Fruit fly (Drosophila melanogaster) whole organism, prepupa: ENCODE data around the gene CG2104.

Experiments used
- Blimp-1 ChIP-seq: fragments of 200-800 bp; sonication (Bioruptor generic); optimal IDR thresholded peaks from 3 replicates; lab custom pipeline; 2017; ENCODE audit warnings: missing biosample characterization, missing genetic modification characterization, mild to moderate bottlenecking, moderate library complexity, missing genetic modification reagents
- CG10631 ChIP-seq: fragments of 200-800 bp; sonication (Bioruptor generic); optimal IDR thresholded peaks from 2 replicates; lab custom pipeline; 2016; ENCODE audit warnings: missing biosample characterization, missing genetic modification characterization
- CG10669 ChIP-seq: fragments of 200-800 bp; sonication (Bioruptor generic); optimal IDR thresholded peaks from 3 replicates; lab custom pipeline; 2018; ENCODE audit warnings: missing biosample characterization, mild to moderate bottlenecking, missing genetic modification characterization, moderate library complexity
- CG11762 ChIP-seq: fragments of 200-800 bp; sonication (Bioruptor generic); optimal IDR thresholded peaks from 3 replicates; lab custom pipeline; 2016; ENCODE audit warnings: missing biosample characterization, missing genetic modification characterization; ENCODE audit not compliant: insufficient read depth
- CG11902 ChIP-seq: fragments of 200-800 bp; sonication (Bioruptor generic); optimal IDR thresholded peaks from 3 replicates; lab custom pipeline; 2016; ENCODE audit warnings: missing biosample characterization, missing genetic modification characterization
- CG15336 ChIP-seq: fragments of 200-800 bp; sonication (Bioruptor generic); IDR thresholded peaks from 2 replicates; pipeline ENCODE4 v1.3.6; 2022; ENCODE audit warnings: missing biosample characterization, missing genetic modification characterization
- CG1621 ChIP-seq: fragments of 200-800 bp; sonication (Bioruptor generic); optimal IDR thresholded peaks from 3 replicates; lab custom pipeline; 2018; ENCODE audit warnings: missing biosample characterization, mild to moderate bottlenecking, missing genetic modification characterization
- CG16779 ChIP-seq: fragments of 200-800 bp; sonication (Bioruptor generic); optimal IDR thresholded peaks from 3 replicates; lab custom pipeline; 2017; ENCODE audit warnings: missing biosample characterization, mild to moderate bottlenecking, missing genetic modification characterization
- CG3032 ChIP-seq: fragments of 200-800 bp; optimal IDR thresholded peaks from 2 replicates; lab custom pipeline; 2019; ENCODE audit warnings: missing biosample characterization, mild to moderate bottlenecking, missing genetic modification characterization, moderate library complexity
- CG31627 ChIP-seq: fragments of 200-800 bp; sonication (Bioruptor generic); optimal IDR thresholded peaks from 3 replicates; lab custom pipeline; 2016; ENCODE audit warnings: missing biosample characterization, missing genetic modification characterization
- CG34406 ChIP-seq: fragments of 200-800 bp; sonication (Bioruptor generic); optimal IDR thresholded peaks from 3 replicates; lab custom pipeline; 2016; ENCODE audit warnings: missing biosample characterization, missing genetic modification characterization
- CG3919 ChIP-seq: fragments of 200-800 bp; sonication (Bioruptor generic); optimal IDR thresholded peaks from 3 replicates; lab custom pipeline; 2016; ENCODE audit warnings: missing biosample characterization, missing genetic modification characterization
- CG6163 ChIP-seq: fragments of 200-800 bp; sonication (Bioruptor generic); IDR thresholded peaks from 3 replicates; pipeline ENCODE4 v1.3.6; 2022; ENCODE audit warnings: missing biosample characterization, missing genetic modification characterization
- CG6792 ChIP-seq: fragments of 200-800 bp; sonication (Bioruptor generic); optimal IDR thresholded peaks from 3 replicates; lab custom pipeline; 2016; ENCODE audit warnings: missing biosample characterization, missing genetic modification characterization
- CG6808 ChIP-seq: fragments of 200-800 bp; sonication (Bioruptor generic); optimal IDR thresholded peaks from 3 replicates; lab custom pipeline; 2017; ENCODE audit warnings: missing biosample characterization, missing genetic modification characterization, mild to moderate bottlenecking, moderate library complexity, missing genetic modification reagents
- CG6854 ChIP-seq: fragments of 200-800 bp; sonication (Bioruptor generic); optimal IDR thresholded peaks from 2 replicates; lab custom pipeline; 2017; ENCODE audit warnings: missing biosample characterization, mild to moderate bottlenecking, missing genetic modification characterization
- CG8319 ChIP-seq: fragments of 200-800 bp; sonication (Bioruptor generic); optimal IDR thresholded peaks from 3 replicates; lab custom pipeline; 2016; ENCODE audit warnings: missing biosample characterization, missing genetic modification characterization
- CG8632 ChIP-seq: fragments of 200-800 bp; sonication (Bioruptor generic); optimal IDR thresholded peaks from 3 replicates; lab custom pipeline; 2016; ENCODE audit warnings: missing biosample characterization, missing genetic modification characterization
- CG9139 ChIP-seq: fragments of 200-800 bp; sonication (Bioruptor generic); optimal IDR thresholded peaks from 3 replicates; lab custom pipeline; 2017; ENCODE audit warnings: missing biosample characterization, mild to moderate bottlenecking, missing genetic modification characterization
- Eip75B ChIP-seq: fragments of 200-800 bp; sonication (Bioruptor generic); optimal IDR thresholded peaks from 3 replicates; lab custom pipeline; 2016; ENCODE audit warnings: missing biosample characterization, missing genetic modification characterization
- Eip78C ChIP-seq: fragments of 200-800 bp; sonication (Bioruptor generic); peaks from one replicate; lab custom pipeline; 2016; ENCODE audit warnings: missing biosample characterization, missing genetic modification characterization
- Eip93F ChIP-seq: fragments of 200-800 bp; sonication (Bioruptor generic); optimal IDR thresholded peaks from 2 replicates; lab custom pipeline; 2016; ENCODE audit warnings: missing biosample characterization, mild to moderate bottlenecking, missing genetic modification characterization
- Ets96B ChIP-seq: fragments of 200-800 bp; optimal IDR thresholded peaks from 2 replicates; lab custom pipeline; 2019; ENCODE audit warnings: missing biosample characterization, mild to moderate bottlenecking, missing genetic modification characterization, moderate library complexity
- Gug ChIP-seq: fragments of 200-800 bp; sonication (Bioruptor generic); IDR thresholded peaks from 2 replicates; pipeline ENCODE4 v1.3.6; 2022; ENCODE audit warnings: missing biosample characterization, missing genetic modification characterization
- Hr38 ChIP-seq: sonication (Bioruptor generic); optimal IDR thresholded peaks from 2 replicates; lab custom pipeline; 2016; ENCODE audit warnings: missing biosample characterization, missing genetic modification characterization
- Hr39 ChIP-seq: fragments of 200-800 bp; sonication (Bioruptor generic); optimal IDR thresholded peaks from 2 replicates; lab custom pipeline; 2016; ENCODE audit warnings: missing biosample characterization, missing genetic modification characterization
- Hr4 ChIP-seq: fragments of 200-800 bp; sonication (Bioruptor generic); optimal IDR thresholded peaks from 3 replicates; lab custom pipeline; 2016; ENCODE audit warnings: missing biosample characterization, missing genetic modification characterization
- Lpt ChIP-seq: fragments of 200-800 bp; sonication (Bioruptor generic); optimal IDR thresholded peaks from 3 replicates; lab custom pipeline; 2016; ENCODE audit warnings: missing biosample characterization, missing genetic modification characterization
- Met ChIP-seq: fragments of 200-800 bp; sonication (Bioruptor generic); optimal IDR thresholded peaks from 3 replicates; lab custom pipeline; 2016; ENCODE audit warnings: missing biosample characterization, missing genetic modification characterization
- OdsH ChIP-seq: fragments of 200-800 bp; sonication (Bioruptor generic); optimal IDR thresholded peaks from 3 replicates; lab custom pipeline; 2016; ENCODE audit warnings: missing biosample characterization, missing genetic modification characterization
- Smox ChIP-seq: fragments of 200-800 bp; sonication (Bioruptor generic); optimal IDR thresholded peaks from 3 replicates; lab custom pipeline; 2016; ENCODE audit warnings: missing biosample characterization, missing genetic modification characterization
- Sox102F ChIP-seq: fragments of 200-800 bp; sonication (Bioruptor generic); optimal IDR thresholded peaks from 2 replicates; lab custom pipeline; 2016; ENCODE audit warnings: missing biosample characterization, mild to moderate bottlenecking, missing genetic modification characterization
- Sox14 ChIP-seq: fragments of 200-800 bp; sonication (Bioruptor generic); optimal IDR thresholded peaks from 3 replicates; lab custom pipeline; 2016; ENCODE audit warnings: missing biosample characterization, missing genetic modification characterization
- Sox15 ChIP-seq: fragments of 200-800 bp; sonication (Bioruptor generic); optimal IDR thresholded peaks from 3 replicates; lab custom pipeline; 2016; ENCODE audit warnings: missing biosample characterization, missing genetic modification characterization
- achi ChIP-seq: fragments of 200-800 bp; sonication (Bioruptor generic); optimal IDR thresholded peaks from 3 replicates; lab custom pipeline; 2016; ENCODE audit warnings: missing biosample characterization, missing genetic modification characterization
- acj6 ChIP-seq: fragments of 200-800 bp; sonication (Bioruptor generic); optimal IDR thresholded peaks from 3 replicates; lab custom pipeline; 2016; ENCODE audit warnings: missing biosample characterization, missing genetic modification characterization
- cyc ChIP-seq: fragments of 200-800 bp; sonication (Bioruptor generic); optimal IDR thresholded peaks from 3 replicates; lab custom pipeline; 2016; ENCODE audit warnings: missing biosample characterization, missing genetic modification characterization
- dac ChIP-seq: fragments of 200-800 bp; sonication (Bioruptor generic); optimal IDR thresholded peaks from 2 replicates; lab custom pipeline; 2017; ENCODE audit warnings: missing biosample characterization, mild to moderate bottlenecking, missing genetic modification characterization
- eg ChIP-seq: fragments of 200-800 bp; sonication (Bioruptor generic); IDR thresholded peaks from 3 replicates; pipeline ENCODE4 v1.3.6; 2022; ENCODE audit warnings: missing biosample characterization, missing genetic modification characterization
- esn ChIP-seq: fragments of 200-800 bp; sonication (Bioruptor generic); optimal IDR thresholded peaks from 2 replicates; lab custom pipeline; 2016; ENCODE audit warnings: missing biosample characterization, mild to moderate bottlenecking, missing genetic modification characterization, moderate library complexity
- fd59A ChIP-seq: fragments of 200-800 bp; sonication (Bioruptor generic); optimal IDR thresholded peaks from 2 replicates; lab custom pipeline; 2017; ENCODE audit warnings: missing biosample characterization, mild to moderate bottlenecking, missing genetic modification characterization, missing genetic modification reagents
- fd85E ChIP-seq: fragments of 200-800 bp; sonication (Bioruptor generic); optimal IDR thresholded peaks from 3 replicates; lab custom pipeline; 2016; ENCODE audit warnings: missing biosample characterization, missing genetic modification characterization
- fkh ChIP-seq: fragments of 200-800 bp; sonication (Bioruptor generic); optimal IDR thresholded peaks from 3 replicates; lab custom pipeline; 2017; ENCODE audit warnings: missing biosample characterization, mild to moderate bottlenecking, missing genetic modification characterization, moderate library complexity
- net ChIP-seq: fragments of 200-800 bp; sonication (Bioruptor generic); optimal IDR thresholded peaks from 3 replicates; lab custom pipeline; 2016; ENCODE audit warnings: missing biosample characterization, missing genetic modification characterization
- salr ChIP-seq, 2 experiments: fragments of 200-800 bp; sonication (Bioruptor generic); optimal IDR thresholded peaks; 3 replicates each; lab custom pipeline; 2016 to 2018; ENCODE audit warnings: missing biosample characterization in 2 of 2, missing genetic modification characterization in 2 of 2, mild to moderate bottlenecking in 1 of 2
- ss ChIP-seq, 2 experiments: fragments of 200-800 bp; sonication (Bioruptor generic); optimal IDR thresholded peaks; 2 replicates in 1 of 2; 3 replicates in 1 of 2; lab custom pipeline; 2017 to 2018; ENCODE audit warnings: mild to moderate bottlenecking in 2 of 2, missing biosample characterization in 2 of 2, missing genetic modification characterization in 2 of 2, moderate library complexity in 1 of 2
- svp ChIP-seq: fragments of 200-800 bp; sonication (Bioruptor generic); peaks from one replicate; lab custom pipeline; 2016; ENCODE audit warnings: missing biosample characterization, missing genetic modification characterization
- topi ChIP-seq: fragments of 200-800 bp; sonication (Bioruptor generic); optimal IDR thresholded peaks from 3 replicates; lab custom pipeline; 2016; ENCODE audit warnings: missing biosample characterization, missing genetic modification characterization

The CG2104 gene

dm6 chr3R:5684550-5685118 is 8.5 kb downstream of the CG2104 start:
- TF ChIP-seq ss (GFP tag; optimal IDR thresholded peaks at IDR 0.05; lab: Kevin White, UChicago), result peak in 1 of 2 experiments; percentile 12
- no peak for TF ChIP-seq CG3032
- TF ChIP-seq Eip78C (GFP tag; lab: Kevin White, UChicago), result peak; percentile 60
- TF ChIP-seq CG11762 (GFP tag; lab: Kevin White, UChicago), result no peak
- TF ChIP-seq, all 60 proteins: peak for 2

dm6 chr3R:5682921-5683748 is 10.0 kb downstream of the CG2104 start:
- TF ChIP-seq CG9139 (GFP tag; lab: Kevin White, UChicago) (no peak), Sox102F (no peak), Sox14 (GFP tag; lab: Kevin White, UChicago) (peak; percentile 67), CG15336 (GFP tag; lab: Robert Waterston, UW) (peak; percentile 93), CG8319 (GFP tag; lab: Kevin White, UChicago) (no peak), CG31627 (GFP tag; lab: Kevin White, UChicago) (peak; percentile 7), CG6792 (no peak), CG16779 (tag; lab: Kevin White, UChicago) (peak; percentile 61), CG6163 (GFP tag; lab: Robert Waterston, UW) (peak; percentile 75), CG3919 (GFP tag; lab: Kevin White, UChicago) (peak; percentile 75), CG8632 (GFP tag; lab: Kevin White, UChicago) (no peak), fd59A (GFP tag; lab: Kevin White, UChicago) (no peak), Blimp-1 (GFP tag; lab: Kevin White, UChicago) (no peak), Gug (GFP tag; lab: Robert Waterston, UW) (peak; percentile 55), net (GFP tag; lab: Kevin White, UChicago) (peak; percentile 67), CG6854 (no peak), cyc (no peak), CG3032 (no peak), Eip78C (GFP tag; lab: Kevin White, UChicago) (peak; percentile 92), CG11902 (no peak), Lpt (peak; percentile 89), Smox (GFP tag; lab: Kevin White, UChicago) (no peak), Met (GFP tag; lab: Kevin White, UChicago) (no peak), CG10631 (GFP tag; lab: Kevin White, UChicago) (peak; percentile 53), Sox15 (GFP tag; lab: Kevin White, UChicago) (no peak), acj6 (GFP tag; lab: Kevin White, UChicago) (peak; percentile 59), Hr4 (peak; percentile 94), fd85E (no peak), OdsH (peak; percentile 70), CG1621 (tag; lab: Kevin White, UChicago) (no peak), topi (GFP tag; lab: Kevin White, UChicago) (no peak), ss (GFP tag; optimal IDR thresholded peaks at IDR 0.05; lab: Kevin White, UChicago) (peak in 1 of 2 experiments; percentile 84), salr (GFP tag; optimal IDR thresholded peaks at IDR 0.05; lab: Kevin White, UChicago) (peak in 1 of 2 experiments; percentile 74), svp (GFP tag; lab: Kevin White, UChicago) (no peak), CG10669 (GFP tag; lab: Kevin White, UChicago) (no peak), eg (GFP tag; lab: Robert Waterston, UW) (peak; percentile 89), Eip75B (peak; percentile 53), esn (GFP tag; lab: Kevin White, UChicago) (peak; percentile 40), fkh (GFP tag; lab: Kevin White, UChicago) (no peak), dac (GFP tag; lab: Kevin White, UChicago) (peak; percentile 78), CG6808 (GFP tag; lab: Kevin White, UChicago) (no peak), achi (peak; percentile 70), Hr38 (no peak), Hr39 (no peak), Ets96B (tag; lab: Kevin White, UChicago) (no peak), CG34406 (no peak), Eip93F (GFP tag; lab: Kevin White, UChicago) (no peak)
